Worm (Caenorhabditis elegans): ENCODE results near the gene F57G4.1.
"Not testable (repeated sequence)": the region's sequence is repeated elsewhere in the genome, so short reads cannot be mapped to it uniquely, and the experiment has no call there.

F57G4.1 gene

ce11 chrV:17623230-17623629 lies at the start of gene F57G4.1:
Gene F57G4.1 (plus strand): TSS chrV:17623530.
- TF ChIP-seq unc-55 (GFP tag; optimal IDR thresholded peaks at IDR 0.05), result no peak
- TF ChIP-seq R02D3.7 (tag; optimal IDR thresholded peaks at IDR 0.05), result no peak

- TF ChIP-seq fos-1 (tag; optimal IDR thresholded peaks at IDR 0.05) (no peak), unc-62 (GFP tag; optimal IDR thresholded peaks at IDR 0.05) (no peak), nhr-11 (tag; optimal IDR thresholded peaks at IDR 0.05) (no peak)
These were observed 43.3 kb upstream of the F57G4.1 start for ce11 chrV:17580017-17580416.

- not testable (repeated sequence) for TF ChIP-seq peb-1, ceh-82, ztf-4 (tag; optimal IDR thresholded peaks at IDR 0.05)
These were observed 38.9 kb upstream of the F57G4.1 start, which contains the start of gene fbxa-133 for ce11 chrV:17584352-17584843. Gene fbxa-133 (plus strand): TSS chrV:17584793.

- TF ChIP-seq nhr-21 (tag; optimal IDR thresholded peaks at IDR 0.05) (no peak), ama-1 (optimal IDR thresholded peaks at IDR 0.05) (no peak), nhr-12 (tag; optimal IDR thresholded peaks at IDR 0.05) (no peak), aly-2 (tag; optimal IDR thresholded peaks at IDR 0.05) (no peak), Y55F3AM.14 (GFP tag; optimal IDR thresholded peaks at IDR 0.05) (no peak), F13H6.1 (tag; optimal IDR thresholded peaks at IDR 0.05) (no peak)
These were observed 27.6 kb upstream of the F57G4.1 start for ce11 chrV:17595691-17596090.

ce11 chrV:17598810-17599209 lies 24.5 kb upstream of the F57G4.1 start, which contains the start of gene Y6G8.2:
Gene Y6G8.2 (minus strand): TSS chrV:17598956.
- no peak for TF ChIP-seq ceh-82 (tag; optimal IDR thresholded peaks at IDR 0.05)
- TF ChIP-seq sma-9 (GFP tag; optimal IDR thresholded peaks at IDR 0.05), result no peak
- TF ChIP-seq sma-9 (tag; optimal IDR thresholded peaks at IDR 0.05), result no peak
- peak; percentile 60 for TF ChIP-seq fos-1 (tag; optimal IDR thresholded peaks at IDR 0.05)

ce11 chrV:17601520-17601919 lies 21.8 kb upstream of the F57G4.1 start, which contains the start of gene ztf-25:
Gene ztf-25 (plus strand): TSS chrV:17601820.
- TF ChIP-seq ama-1 (optimal IDR thresholded peaks at IDR 0.05), result no peak
- TF ChIP-seq sma-3 (GFP tag; optimal IDR thresholded peaks at IDR 0.05), result no peak
- no peak for TF ChIP-seq nhr-25 (tag; optimal IDR thresholded peaks at IDR 0.05)

ce11 chrV:17606050-17606449 lies 17.3 kb upstream of the F57G4.1 start, which contains the start of gene Y6G8.16:
Gene Y6G8.16 (plus strand): TSS chrV:17606350.
- TF ChIP-seq sma-3 (GFP tag; optimal IDR thresholded peaks at IDR 0.05); nhr-77 (tag; optimal IDR thresholded peaks at IDR 0.05); peb-1 (tag; optimal IDR thresholded peaks at IDR 0.05): not testable (repeated sequence)

ce11 chrV:17607797-17608196 lies 15.5 kb upstream of the F57G4.1 start, which contains the start of gene srz-91:
Gene srz-91 (plus strand): TSS chrV:17608097.
- TF ChIP-seq skn-1 (tag; optimal IDR thresholded peaks at IDR 0.05) (no peak), ceh-82 (tag; optimal IDR thresholded peaks at IDR 0.05) (no peak), nhr-21 (tag; optimal IDR thresholded peaks at IDR 0.05) (no peak), crh-2 (tag; optimal IDR thresholded peaks at IDR 0.05) (no peak), nhr-6 (tag; optimal IDR thresholded peaks at IDR 0.05) (no peak), sem-4 (tag; optimal IDR thresholded peaks at IDR 0.05) (no peak), nhr-25 (tag; optimal IDR thresholded peaks at IDR 0.05) (no peak), lin-13 (GFP tag; optimal IDR thresholded peaks at IDR 0.05) (no peak), aly-2 (tag; optimal IDR thresholded peaks at IDR 0.05) (no peak), unc-62 (GFP tag; optimal IDR thresholded peaks at IDR 0.05) (no peak), blmp-1 (tag; optimal IDR thresholded peaks at IDR 0.05; ENCODE audit: insufficient read depth) (no peak), ztf-4 (tag; optimal IDR thresholded peaks at IDR 0.05) (no peak), unc-55 (GFP tag; optimal IDR thresholded peaks at IDR 0.05) (no peak), fos-1 (tag; optimal IDR thresholded peaks at IDR 0.05) (no peak), mbf-1 (tag; optimal IDR thresholded peaks at IDR 0.05) (no peak), elt-1 (tag; optimal IDR thresholded peaks at IDR 0.05) (no peak), nhr-11 (tag; optimal IDR thresholded peaks at IDR 0.05) (no peak), alr-1 (tag; optimal IDR thresholded peaks at IDR 0.05) (no peak)
